Worm (Caenorhabditis elegans): ENCODE results near the gene C36E6.2.

DNA sequence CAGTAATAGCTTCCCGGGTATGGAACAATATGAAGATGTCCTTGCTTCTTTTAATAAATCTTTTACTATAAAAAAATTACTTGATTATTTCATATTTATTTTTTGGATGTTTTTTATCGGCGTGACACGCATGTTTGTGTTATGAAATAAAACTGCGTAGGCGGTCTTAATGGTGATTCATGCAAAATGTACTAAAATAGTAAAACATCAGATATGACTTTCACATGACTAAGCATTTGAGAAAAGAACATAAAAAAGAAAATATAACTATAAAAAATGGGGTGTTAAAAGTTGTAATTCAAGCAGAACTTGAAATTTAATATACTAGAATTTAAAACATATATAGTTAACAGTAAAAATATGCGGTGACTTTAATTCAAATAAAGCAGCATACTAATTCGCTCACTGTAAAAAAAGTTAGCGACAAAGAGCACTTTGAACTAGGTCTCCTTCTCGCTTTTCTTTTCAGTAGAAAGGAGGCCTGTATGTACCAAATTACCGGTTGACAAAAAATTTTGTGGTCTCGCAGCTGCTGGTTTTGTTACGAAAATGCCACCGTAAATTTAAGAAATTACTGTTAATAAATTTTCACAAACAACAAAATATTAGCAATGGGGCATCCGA lies 30.5 kb downstream of the C36E6.2 start:
- TF ChIP-seq ceh-16 (tag; optimal IDR thresholded peaks at IDR 0.05): no peak
- no peak for TF ChIP-seq jun-1 (tag; optimal IDR thresholded peaks at IDR 0.05)
- no peak for TF ChIP-seq snpc-4 (tag; optimal IDR thresholded peaks at IDR 0.05)
- no peak for TF ChIP-seq aly-2 (tag; optimal IDR thresholded peaks at IDR 0.05)
- no peak for TF ChIP-seq ceh-9 (tag; optimal IDR thresholded peaks at IDR 0.05)
- no peak for TF ChIP-seq unc-39 (tag; optimal IDR thresholded peaks at IDR 0.05)
- no peak for TF ChIP-seq skn-1 (tag; optimal IDR thresholded peaks at IDR 0.05)
- no peak for TF ChIP-seq nhr-237 (tag; optimal IDR thresholded peaks at IDR 0.05)
- TF ChIP-seq lin-15B (tag; optimal IDR thresholded peaks at IDR 0.05): no peak
- no peak for TF ChIP-seq pha-4 (tag; optimal IDR thresholded peaks at IDR 0.05)
- peak; percentile 23 for TF ChIP-seq ama-1 (optimal IDR thresholded peaks at IDR 0.05)

All from whole organism, L3 larva.